Worm (Caenorhabditis elegans) whole organism, young adult: ENCODE measurements around the gene dyci-1.

Experiments used
- athp-1 ChIP-seq: sonication (generic microtip); optimal IDR thresholded peaks from 2 replicates; lab custom pipeline; 2017; ENCODE audit warnings: mild to moderate bottlenecking, missing genetic modification characterization, missing compliant biosample characterization
- ccch-3 ChIP-seq: fragments of 200-800 bp; sonication (Bioruptor generic); optimal IDR thresholded peaks from 2 replicates; lab custom pipeline; 2018; ENCODE audit warnings: mild to moderate bottlenecking, missing genetic modification characterization, missing compliant biosample characterization
- lin-54 ChIP-seq: fragments of 200-800 bp; sonication (Bioruptor generic); optimal IDR thresholded peaks from 2 replicates; lab custom pipeline; 2018; ENCODE audit warnings: mild to moderate bottlenecking, missing genetic modification characterization, missing compliant biosample characterization
- madf-3 ChIP-seq: fragments of 200-800 bp; sonication (Bioruptor generic); IDR thresholded peaks from 2 replicates; pipeline ENCODE4 v1.3.6; 2022; ENCODE audit warnings: missing genetic modification reagents, missing genetic modification characterization, missing compliant biosample characterization
- sdz-38 ChIP-seq: sonication (generic microtip); optimal IDR thresholded peaks from 2 replicates; lab custom pipeline; 2016; ENCODE audit warnings: missing genotype, missing genetic modification characterization, missing compliant biosample characterization

- TF ChIP-seq ccch-3 (GFP tag; lab: Kevin White, UChicago) (no peak), madf-3 (no peak), athp-1 (no peak), lin-54 (no peak), sdz-38 (tag; lab: Kevin White, UChicago) (no peak)
Measured at ce11 chrIV:6824622-6825021, 39.5 kb upstream of the dyci-1 start, which contains the start of gene H20E11.3.
